Worm (Caenorhabditis elegans): Measurements from ENCODE around the gene plc-4.
A peak's percentile ranks its signal among the peaks of the same experiment; 100 is the strongest.

plc-4 gene

DNA sequence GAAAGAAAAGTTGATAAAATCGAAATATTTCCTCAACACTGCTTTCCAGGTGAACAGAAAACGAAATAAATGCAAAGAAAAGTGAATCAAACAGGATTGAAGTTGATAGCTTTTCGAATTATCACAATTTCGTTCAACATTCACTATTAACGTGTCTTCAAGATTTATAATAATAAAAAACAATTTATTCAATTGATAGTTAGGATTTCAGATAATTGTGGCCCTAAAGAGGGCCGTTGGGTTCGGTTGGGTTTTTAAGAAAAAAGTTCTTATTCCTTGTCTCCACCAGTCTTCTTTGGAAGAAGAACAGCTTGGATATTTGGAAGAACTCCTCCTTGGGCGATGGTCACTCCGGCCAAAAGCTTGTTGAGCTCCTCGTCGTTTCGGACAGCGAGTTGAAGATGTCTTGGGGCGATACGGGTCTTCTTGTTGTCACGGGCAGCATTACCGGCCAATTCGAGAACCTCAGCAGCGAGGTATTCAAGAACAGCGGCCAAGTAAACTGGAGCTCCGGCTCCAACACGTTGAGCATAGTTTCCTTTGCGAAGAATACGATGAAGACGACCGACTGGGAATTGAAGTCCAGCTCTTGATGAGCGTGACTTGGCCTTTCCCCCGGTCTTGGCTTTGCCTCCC is 26.8 kb downstream of the plc-4 start:
- TF ChIP-seq aly-1 (tag; optimal IDR thresholded peaks at IDR 0.05) (peak; percentile 39), flt-1 (GFP tag; IDR thresholded peaks at IDR 0.05) (peak; percentile 39; the same call in 1 of the 2 replicates), ama-1 (optimal IDR thresholded peaks at IDR 0.05) (peak; percentile 69), sea-1 (GFP tag; conservative IDR thresholded peaks at IDR 0.05) (peak; percentile 76), tbx-11 (GFP tag; IDR thresholded peaks at IDR 0.05) (peak; percentile 8; the same call in 1 of the 2 replicates)

DNA sequence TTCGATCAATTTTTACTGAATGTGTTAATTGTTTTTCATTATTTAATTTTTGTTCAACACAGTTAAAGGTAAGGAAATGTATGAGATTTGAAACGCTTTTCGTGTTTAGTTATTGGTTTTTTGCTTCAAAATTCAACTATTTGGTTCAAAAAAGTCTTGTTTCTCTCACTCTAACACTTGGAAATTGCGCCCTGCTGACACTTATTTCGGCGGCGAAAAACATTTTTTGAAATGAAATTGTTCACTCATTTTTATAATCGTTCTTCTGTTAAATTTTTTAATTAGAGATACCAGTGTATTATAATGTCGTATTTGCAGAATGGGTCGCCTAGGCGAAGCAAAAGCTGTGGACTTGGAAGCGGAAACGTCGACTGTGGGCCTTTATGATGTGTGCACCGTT is 34.3 kb downstream of the plc-4 start, which contains the start of gene rod-1:
rod-1 (plus strand) TSS at position 319 of the 400 bp plus-strand sequence.
- TF ChIP-seq tbx-11 (GFP tag; IDR thresholded peaks at IDR 0.05) (no peak), flt-1 (GFP tag; IDR thresholded peaks at IDR 0.05) (no peak), pes-1 (GFP tag; IDR thresholded peaks at IDR 0.05) (no peak), B0310.2 (tag; optimal IDR thresholded peaks at IDR 0.05) (no peak), tra-4 (tag; optimal IDR thresholded peaks at IDR 0.05) (no peak), F13C5.2 (tag; optimal IDR thresholded peaks at IDR 0.05) (no peak), ama-1 (optimal IDR thresholded peaks at IDR 0.05) (no peak)

DNA sequence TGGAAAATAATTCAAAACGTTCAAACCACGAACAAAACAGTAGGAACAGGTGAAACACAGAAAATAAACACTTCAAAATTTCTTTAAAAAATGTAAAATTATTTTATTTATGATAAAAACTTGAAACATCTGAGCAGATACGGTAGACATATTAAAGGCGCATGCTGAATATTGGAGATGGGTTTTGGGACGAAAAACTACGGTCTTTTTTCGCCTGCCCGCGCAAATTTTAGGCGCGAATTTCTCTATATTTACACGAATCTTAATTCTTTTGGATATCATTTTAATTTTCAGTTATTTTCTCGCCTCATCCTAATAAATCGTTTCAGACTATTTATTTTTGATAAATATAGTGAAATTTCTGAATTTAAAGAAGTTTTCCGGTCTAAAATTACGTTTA is 34.8 kb downstream of the plc-4 start:
- TF ChIP-seq B0310.2 (tag; optimal IDR thresholded peaks at IDR 0.05): no peak
- no peak for TF ChIP-seq aly-1 (tag; optimal IDR thresholded peaks at IDR 0.05)
- no peak for TF ChIP-seq ceh-13 (GFP tag; optimal IDR thresholded peaks at IDR 0.05)
- TF ChIP-seq tbx-11 (GFP tag; IDR thresholded peaks at IDR 0.05): no peak
- TF ChIP-seq hmg-4 (GFP tag; optimal IDR thresholded peaks at IDR 0.05): no peak
- no peak for TF ChIP-seq ama-1 (optimal IDR thresholded peaks at IDR 0.05)
- no peak for TF ChIP-seq ceh-36 (tag; optimal IDR thresholded peaks at IDR 0.05)
- no peak for TF ChIP-seq sea-1 (GFP tag; conservative IDR thresholded peaks at IDR 0.05)
- no peak for TF ChIP-seq tbx-37 (GFP tag; conservative IDR thresholded peaks at IDR 0.05)
- TF ChIP-seq scrt-1 (GFP tag; IDR thresholded peaks at IDR 0.05): no peak
- no peak for TF ChIP-seq hnd-1 (tag; optimal IDR thresholded peaks at IDR 0.05)
- TF ChIP-seq tra-4 (tag; optimal IDR thresholded peaks at IDR 0.05): no peak
- no peak for TF ChIP-seq ets-7 (tag; optimal IDR thresholded peaks at IDR 0.05)
- no peak for TF ChIP-seq flt-1 (GFP tag; IDR thresholded peaks at IDR 0.05)
- TF ChIP-seq hmbx-1 (tag; optimal IDR thresholded peaks at IDR 0.05): no peak

DNA sequence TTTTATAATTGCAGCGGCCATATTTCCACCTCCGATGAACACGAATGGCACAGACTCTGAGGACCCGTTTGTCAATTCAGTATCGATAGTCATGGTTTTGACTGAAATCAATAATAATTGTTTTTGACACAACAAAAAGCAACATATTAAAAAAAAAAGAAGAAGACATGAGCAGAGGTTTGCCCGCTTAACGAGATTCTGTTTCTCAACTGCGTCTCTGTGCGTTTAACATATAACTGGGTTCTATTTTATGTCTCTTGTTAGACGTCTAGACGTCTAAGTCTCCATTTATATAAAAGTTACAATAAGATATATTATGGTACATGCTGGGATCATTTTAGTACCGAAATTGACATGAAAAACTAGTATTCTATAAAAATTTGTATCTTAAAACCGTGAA is 35.3 kb downstream of the plc-4 start, which contains the start of gene pycr-4:
pycr-4 (minus strand) TSS at position 101 of the 400 bp plus-strand sequence.
- TF ChIP-seq pes-1 (GFP tag; IDR thresholded peaks at IDR 0.05) (no peak), ama-1 (optimal IDR thresholded peaks at IDR 0.05) (no peak), ceh-36 (tag; optimal IDR thresholded peaks at IDR 0.05) (no peak), tbx-37 (GFP tag; conservative IDR thresholded peaks at IDR 0.05) (no peak), ets-7 (tag; optimal IDR thresholded peaks at IDR 0.05) (no peak), scrt-1 (GFP tag; IDR thresholded peaks at IDR 0.05) (no peak), F13C5.2 (tag; optimal IDR thresholded peaks at IDR 0.05) (no peak), flt-1 (GFP tag; IDR thresholded peaks at IDR 0.05) (no peak), aly-1 (tag; optimal IDR thresholded peaks at IDR 0.05) (no peak), B0310.2 (tag; optimal IDR thresholded peaks at IDR 0.05) (no peak), sea-1 (GFP tag; conservative IDR thresholded peaks at IDR 0.05) (no peak), hmbx-1 (tag; optimal IDR thresholded peaks at IDR 0.05) (no peak), hmg-4 (GFP tag; optimal IDR thresholded peaks at IDR 0.05) (no peak), ceh-13 (GFP tag; optimal IDR thresholded peaks at IDR 0.05) (no peak), tra-4 (tag; optimal IDR thresholded peaks at IDR 0.05) (no peak), hnd-1 (tag; optimal IDR thresholded peaks at IDR 0.05) (no peak), tbx-11 (GFP tag; IDR thresholded peaks at IDR 0.05) (no peak)

DNA sequence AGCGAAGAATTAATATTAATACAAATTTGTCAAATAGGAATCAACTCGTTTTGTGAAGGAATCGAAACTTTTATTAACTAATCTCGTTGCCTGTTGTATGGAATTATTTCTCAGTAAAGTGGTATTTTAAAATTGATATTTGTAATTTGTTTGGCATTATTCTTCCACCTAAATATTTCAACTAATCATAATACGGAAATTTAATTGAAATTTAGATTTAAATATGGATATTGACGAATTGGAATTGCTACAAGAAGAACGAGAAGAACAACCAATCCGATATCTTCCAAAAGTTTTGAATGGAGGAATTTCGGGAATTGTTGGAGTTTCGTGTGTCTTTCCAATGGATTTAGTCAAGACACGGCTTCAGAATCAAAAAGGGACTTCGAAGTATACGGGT is 37.6 kb downstream of the plc-4 start, which contains the start of gene slc-25A18.2:
slc-25A18.2 (plus strand) TSS at position 216 of the 400 bp plus-strand sequence.
- TF ChIP-seq ets-7 (tag; optimal IDR thresholded peaks at IDR 0.05) (no peak), B0310.2 (tag; optimal IDR thresholded peaks at IDR 0.05) (no peak), ceh-13 (GFP tag; optimal IDR thresholded peaks at IDR 0.05) (no peak), tbx-37 (GFP tag; conservative IDR thresholded peaks at IDR 0.05) (no peak), aly-1 (tag; optimal IDR thresholded peaks at IDR 0.05) (no peak), ceh-36 (tag; optimal IDR thresholded peaks at IDR 0.05) (no peak), flt-1 (GFP tag; IDR thresholded peaks at IDR 0.05) (no peak), tra-4 (tag; optimal IDR thresholded peaks at IDR 0.05) (no peak), sea-1 (GFP tag; conservative IDR thresholded peaks at IDR 0.05) (no peak), scrt-1 (GFP tag; IDR thresholded peaks at IDR 0.05) (no peak), F13C5.2 (tag; optimal IDR thresholded peaks at IDR 0.05) (no peak), ama-1 (optimal IDR thresholded peaks at IDR 0.05) (no peak), hnd-1 (tag; optimal IDR thresholded peaks at IDR 0.05) (no peak), pes-1 (GFP tag; IDR thresholded peaks at IDR 0.05) (no peak), tbx-11 (GFP tag; IDR thresholded peaks at IDR 0.05) (no peak), hmg-4 (GFP tag; optimal IDR thresholded peaks at IDR 0.05) (no peak), hmbx-1 (tag; optimal IDR thresholded peaks at IDR 0.05) (no peak)

DNA sequence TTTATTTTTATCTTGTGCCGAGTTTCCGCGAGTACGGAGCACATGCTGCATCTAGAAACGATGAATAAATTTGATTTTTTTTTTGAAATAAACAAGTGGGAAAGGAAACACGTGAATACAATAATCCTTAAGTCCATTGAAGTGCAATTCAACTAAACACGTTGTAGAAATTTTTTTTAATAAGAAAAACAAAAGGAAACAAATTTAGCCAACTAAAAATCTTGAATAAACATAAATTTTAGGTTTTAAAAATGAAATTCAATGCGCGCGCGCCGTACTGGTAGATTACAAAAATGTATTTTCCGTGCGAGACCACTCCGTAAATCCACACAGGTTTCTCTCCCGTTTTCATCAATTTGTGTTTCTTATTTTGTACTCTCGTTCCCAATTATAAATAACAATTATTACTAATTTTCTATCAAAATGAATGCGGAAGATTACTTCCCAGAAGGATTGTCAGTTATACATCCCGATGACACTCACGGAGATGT is 39.3 kb downstream of the plc-4 start, which contains the start of the genes plk-3 and F55G1.6:
plk-3 (minus strand) TSS at position 51 of the 491 bp plus-strand sequence.
F55G1.6 (plus strand) TSS at position 359 of the 491 bp plus-strand sequence.
- TF ChIP-seq scrt-1 (GFP tag; IDR thresholded peaks at IDR 0.05) (no peak), ets-7 (tag; optimal IDR thresholded peaks at IDR 0.05) (no peak), hmg-4 (GFP tag; optimal IDR thresholded peaks at IDR 0.05) (no peak), ceh-36 (tag; optimal IDR thresholded peaks at IDR 0.05) (no peak), hmbx-1 (tag; optimal IDR thresholded peaks at IDR 0.05) (no peak), tbx-11 (GFP tag; IDR thresholded peaks at IDR 0.05) (no peak), pes-1 (GFP tag; IDR thresholded peaks at IDR 0.05) (no peak)

DNA sequence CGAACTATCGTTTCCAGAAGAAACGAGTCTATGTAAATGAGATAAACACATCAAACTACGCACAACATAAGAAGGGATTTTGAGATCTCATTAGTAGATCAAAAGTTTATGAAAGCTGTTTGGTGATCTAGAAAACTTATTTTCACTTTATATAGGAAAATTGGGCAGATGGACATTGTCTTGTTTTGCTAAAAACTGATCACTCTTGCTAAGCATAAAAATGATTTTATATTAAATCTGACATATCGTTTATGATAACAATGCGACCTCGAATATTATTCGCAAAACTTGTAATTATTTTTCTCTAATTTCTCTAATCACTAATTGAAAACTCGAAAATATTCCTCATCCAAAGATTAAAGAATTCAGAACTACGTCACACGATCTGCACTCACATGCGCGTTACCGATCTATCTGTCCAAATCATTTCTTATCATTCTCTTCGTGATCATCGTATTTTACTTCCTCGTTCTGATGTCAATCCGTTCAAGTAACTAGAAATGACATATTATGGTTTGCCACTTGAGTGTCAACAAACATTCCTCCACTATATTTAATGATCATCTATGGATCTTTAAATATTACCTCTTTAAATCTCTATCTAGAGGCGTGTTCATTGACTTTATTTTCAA is 42.6 kb downstream of the plc-4 start, which contains the start of gene F55G1.7:
F55G1.7 (minus strand) TSS at position 51 of the 632 bp plus-strand sequence.
- TF ChIP-seq pes-1 (GFP tag; IDR thresholded peaks at IDR 0.05): no peak
- no peak for TF ChIP-seq tbx-11 (GFP tag; IDR thresholded peaks at IDR 0.05)
- TF ChIP-seq scrt-1 (GFP tag; IDR thresholded peaks at IDR 0.05): no peak
- no peak for TF ChIP-seq B0310.2 (tag; optimal IDR thresholded peaks at IDR 0.05)
- TF ChIP-seq sea-1 (GFP tag; conservative IDR thresholded peaks at IDR 0.05): no peak
- no peak for TF ChIP-seq ama-1 (optimal IDR thresholded peaks at IDR 0.05)
- TF ChIP-seq hnd-1 (tag; optimal IDR thresholded peaks at IDR 0.05): no peak
- no peak for TF ChIP-seq aly-1 (tag; optimal IDR thresholded peaks at IDR 0.05)
- TF ChIP-seq F13C5.2 (tag; optimal IDR thresholded peaks at IDR 0.05): no peak
- no peak for TF ChIP-seq ceh-36 (tag; optimal IDR thresholded peaks at IDR 0.05)
- TF ChIP-seq hmbx-1 (tag; optimal IDR thresholded peaks at IDR 0.05): no peak
- TF ChIP-seq ceh-13 (GFP tag; optimal IDR thresholded peaks at IDR 0.05): no peak
- TF ChIP-seq tbx-37 (GFP tag; conservative IDR thresholded peaks at IDR 0.05): no peak
- TF ChIP-seq flt-1 (GFP tag; IDR thresholded peaks at IDR 0.05): no peak
- TF ChIP-seq ets-7 (tag; optimal IDR thresholded peaks at IDR 0.05): no peak
- no peak for TF ChIP-seq tra-4 (tag; optimal IDR thresholded peaks at IDR 0.05)
- no peak for TF ChIP-seq hmg-4 (GFP tag; optimal IDR thresholded peaks at IDR 0.05)

Measured in whole organism, early embryonic.